Fruit fly (Drosophila melanogaster) whole organism, wandering third instar larva: ENCODE data around the gene Aplip1.

Experiments used
- Hnf4 ChIP-seq: fragments of 200-800 bp; sonication (Bioruptor generic); optimal IDR thresholded peaks from 2 replicates; lab custom pipeline; 2016; ENCODE audit warnings: missing biosample characterization, mild to moderate bottlenecking, missing genetic modification characterization
- Hr83 ChIP-seq: fragments of 200-300 bp; sonication (Bioruptor generic); optimal IDR thresholded peaks from 2 replicates; lab custom pipeline; 2016; ENCODE audit warnings: missing biosample characterization, mild to moderate bottlenecking, missing genetic modification characterization, moderate library complexity; ENCODE audit not compliant: poor library complexity, severe bottlenecking
- Vsx2 ChIP-seq: fragments of 200-300, 225-300 bp; sonication (Bioruptor generic); optimal IDR thresholded peaks from 2 replicates; lab custom pipeline; 2018; ENCODE audit warnings: missing biosample characterization, missing genetic modification characterization; ENCODE audit not compliant: partially characterized antibody
- dl ChIP-seq, 2 experiments: fragments of 175-275, 200-275 bp in 1 of 2; fragments of 200-275 bp in 1 of 2; sonication (Bioruptor generic); optimal IDR thresholded peaks; lab custom pipeline; 2018; ENCODE audit warnings: mild to moderate bottlenecking in 2 of 2, missing biosample characterization in 2 of 2, missing genetic modification characterization in 2 of 2, moderate library complexity in 2 of 2; ENCODE audit not compliant: partially characterized antibody in 2 of 2, insufficient read depth in 1 of 2
- pan ChIP-seq: fragments of >200 bp; optimal IDR thresholded peaks from 2 replicates; lab custom pipeline; 2017
- psq ChIP-seq: fragments of 200-800 bp; sonication (Bioruptor generic); optimal IDR thresholded peaks from 3 replicates; lab custom pipeline; 2017; ENCODE audit warnings: missing biosample characterization, mild to moderate bottlenecking, missing genetic modification characterization, moderate library complexity
- sv ChIP-seq: fragments of 200-800 bp; sonication (Bioruptor generic); optimal IDR thresholded peaks from 3 replicates; lab custom pipeline; 2016; ENCODE audit warnings: missing biosample characterization, missing genetic modification characterization
- usp ChIP-seq: fragments of >200 bp; optimal IDR thresholded peaks from 2 replicates; lab custom pipeline; 2017; ENCODE audit warnings: missing biosample characterization, missing genetic modification characterization

DNA sequence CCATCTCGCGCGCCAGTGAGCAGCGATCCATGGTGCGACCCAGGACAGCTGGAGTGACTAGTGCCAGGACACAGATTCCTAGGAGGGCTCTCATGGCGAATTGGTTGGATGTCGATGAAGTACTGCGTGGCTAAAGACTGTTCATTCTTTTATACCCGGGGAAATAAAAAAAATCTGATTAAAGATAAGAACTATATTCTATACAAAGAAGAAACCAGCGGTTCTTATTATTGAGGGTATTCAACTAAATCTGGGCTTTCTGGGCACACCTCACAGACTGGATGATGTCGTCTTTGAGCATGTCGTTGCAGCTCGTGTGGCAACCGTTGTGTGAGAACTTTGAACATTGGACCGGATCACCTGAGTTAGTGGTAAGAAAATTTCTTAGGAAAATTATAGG is 915 bp upstream of the Aplip1 start, which contains the start of gene LysX:
- TF ChIP-seq dl (GFP tag; optimal IDR thresholded peaks at IDR 0.05; lab: Kevin White, UChicago; ENCODE audit: insufficient read depth in 1 of 2, partially characterized antibody in 2 of 2) (no peak), usp (no peak), sv (GFP tag; lab: Kevin White, UChicago) (no peak), Hnf4 (GFP tag; lab: Kevin White, UChicago) (no peak), Hr83 (GFP tag; lab: Kevin White, UChicago) (no peak), pan (lab: Kevin White, UChicago) (no peak), psq (GFP tag; lab: Kevin White, UChicago) (no peak), Vsx2 (GFP tag; lab: Kevin White, UChicago) (no peak)
